Fruit fly (Drosophila melanogaster): Measurements from ENCODE around the gene CG31668.
A peak's percentile ranks its signal among the peaks of the same experiment; 100 is the strongest.

CG31668 gene

DNA sequence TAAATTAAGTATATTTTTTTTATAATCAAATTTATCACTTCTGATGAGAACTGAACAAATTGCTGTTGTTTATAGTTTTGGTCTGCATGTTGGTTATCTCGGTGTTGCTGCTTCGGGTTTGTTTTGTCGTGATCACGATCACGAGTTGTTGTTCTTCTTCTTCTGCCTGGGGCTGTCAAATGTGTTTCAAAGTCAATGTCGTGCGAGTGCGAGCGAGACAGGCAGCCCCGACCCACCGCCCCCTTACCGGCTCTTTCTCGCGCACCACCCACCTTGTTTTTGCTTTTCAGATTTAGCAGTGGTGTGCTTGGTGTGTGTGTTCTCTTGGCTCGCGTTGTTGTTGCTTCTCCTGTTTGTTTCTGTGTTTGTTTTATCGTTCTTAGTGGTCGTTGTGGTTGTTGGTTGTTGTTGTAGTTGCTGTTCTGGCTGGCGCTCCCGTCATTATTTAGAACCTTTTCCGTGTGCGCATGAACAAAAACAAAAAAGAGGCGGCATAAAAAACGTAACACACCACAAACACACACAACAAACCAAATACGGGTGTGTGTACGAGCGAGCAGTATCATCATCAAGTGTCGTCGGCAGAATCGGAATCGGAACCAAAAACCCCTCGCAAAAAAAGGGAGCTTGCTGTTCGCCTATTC is 8.4 kb downstream of the CG31668 start, which contains the start of gene COX7AL2 (continued):
- TF ChIP-seq ind (GFP tag; optimal IDR thresholded peaks at IDR 0.05) (no peak), D19B (GFP tag; optimal IDR thresholded peaks at IDR 0.05) (no peak), CG6791 (GFP tag; IDR thresholded peaks at IDR 0.05; ENCODE audit: partially characterized antibody) (no peak), run (tag; optimal IDR thresholded peaks at IDR 0.05) (peak; percentile 20), CG12769 (tag; optimal IDR thresholded peaks at IDR 0.05) (peak; percentile 71), CG17361 (GFP tag; IDR thresholded peaks at IDR 0.05) (no peak), CG13775 (GFP tag; optimal IDR thresholded peaks at IDR 0.05) (peak; percentile 24), slbo (GFP tag; IDR thresholded peaks at IDR 0.05) (no peak), HmgZ (tag; optimal IDR thresholded peaks at IDR 0.05) (no peak), Stat92E (GFP tag; optimal IDR thresholded peaks at IDR 0.05) (peak in 1 of 3 experiments; percentile 70), CG8089 (GFP tag; optimal IDR thresholded peaks at IDR 0.05) (no peak), caup (GFP tag; optimal IDR thresholded peaks at IDR 0.05; ENCODE audit: severe bottlenecking) (no peak), mld (GFP tag; IDR thresholded peaks at IDR 0.05; ENCODE audit: partially characterized antibody) (no peak), CG1233 (GFP tag; optimal IDR thresholded peaks at IDR 0.05) (peak; percentile 7), cg (GFP tag; optimal IDR thresholded peaks at IDR 0.05) (peak; percentile 55), tap (tag; optimal IDR thresholded peaks at IDR 0.05) (no peak), CG8281 (tag; optimal IDR thresholded peaks at IDR 0.05) (no peak), rib (GFP tag; IDR thresholded peaks at IDR 0.05) (no peak), Bteb2 (GFP tag; optimal IDR thresholded peaks at IDR 0.05) (no peak), peb (GFP tag; IDR thresholded peaks at IDR 0.05) (no peak), twi (tag; optimal IDR thresholded peaks at IDR 0.05) (no peak), disco-r (GFP tag; optimal IDR thresholded peaks at IDR 0.05) (no peak), fd3F (GFP tag; optimal IDR thresholded peaks at IDR 0.05) (no peak), CG8388 (GFP tag; optimal IDR thresholded peaks at IDR 0.05) (no peak), gsb-n (tag; optimal IDR thresholded peaks at IDR 0.05) (no peak), CG7786 (GFP tag; optimal IDR thresholded peaks at IDR 0.05) (no peak), CG17385 (GFP tag; optimal IDR thresholded peaks at IDR 0.05) (peak; percentile 95), Sry-β (GFP tag; optimal IDR thresholded peaks at IDR 0.05) (no peak), HLH54F (GFP tag; optimal IDR thresholded peaks at IDR 0.05) (no peak), CG2875 (GFP tag; optimal IDR thresholded peaks at IDR 0.05) (no peak), trem (tag; optimal IDR thresholded peaks at IDR 0.05) (no peak), az2 (GFP tag; optimal IDR thresholded peaks at IDR 0.05) (no peak), CG10431 (GFP tag; optimal IDR thresholded peaks at IDR 0.05) (peak; percentile 35), CG18599 (GFP tag; optimal IDR thresholded peaks at IDR 0.05) (no peak), lab (GFP tag; optimal IDR thresholded peaks at IDR 0.05) (no peak), BEAF-32 (GFP tag; optimal IDR thresholded peaks at IDR 0.05) (peak; percentile 59), zfh1 (GFP tag; IDR thresholded peaks at IDR 0.05) (no peak), CG15514 (GFP tag; optimal IDR thresholded peaks at IDR 0.05) (peak; percentile 19), CG11695 (GFP tag; IDR thresholded peaks at IDR 0.05) (no peak), CG14441 (GFP tag; IDR thresholded peaks at IDR 0.05) (no peak), corto (GFP tag; optimal IDR thresholded peaks at IDR 0.05) (peak; percentile 12), CG7357 (GFP tag; IDR thresholded peaks at IDR 0.05) (0 out of 3 replicates have a peak, but pooled peaks have one; percentile 11), C15 (GFP tag; IDR thresholded peaks at IDR 0.05) (no peak), CG6765 (GFP tag; optimal IDR thresholded peaks at IDR 0.05) (peak; percentile 31), Dfd (GFP tag; optimal IDR thresholded peaks at IDR 0.05) (no peak), sisA (GFP tag; IDR thresholded peaks at IDR 0.05) (no peak), scrt (GFP tag; optimal IDR thresholded peaks at IDR 0.05) (no peak), CG5180 (GFP tag; optimal IDR thresholded peaks at IDR 0.05) (no peak), gcm2 (GFP tag; optimal IDR thresholded peaks at IDR 0.05) (no peak)
